Fruit fly (Drosophila melanogaster) whole organism, adult: ENCODE results near the gene CG10588.

Experiments used
- CG12768 ChIP-seq: fragments of 200-800 bp; sonication (Bioruptor generic); optimal IDR thresholded peaks from 2 replicates; lab custom pipeline; 2017; ENCODE audit warnings: missing biosample characterization, missing genetic modification characterization, mild to moderate bottlenecking, moderate library complexity, missing genetic modification reagents
- CG14711 ChIP-seq: fragments of 200-800 bp; sonication (Bioruptor generic); optimal IDR thresholded peaks from 2 replicates; lab custom pipeline; 2018; ENCODE audit warnings: missing biosample characterization, mild to moderate bottlenecking, missing genetic modification characterization, moderate library complexity
- CG1620 ChIP-seq: fragments of 200-800 bp; sonication (Bioruptor generic); optimal IDR thresholded peaks from 2 replicates; lab custom pipeline; 2016; ENCODE audit warnings: missing biosample characterization, missing genetic modification characterization
- CG5204 ChIP-seq: fragments of 200-800 bp; sonication (Bioruptor generic); optimal IDR thresholded peaks from 2 replicates; lab custom pipeline; 2016; ENCODE audit warnings: missing biosample characterization, missing genetic modification characterization
- bab1 ChIP-seq: fragments of 200-800 bp; sonication (Bioruptor generic); optimal IDR thresholded peaks from 3 replicates; lab custom pipeline; 2019; ENCODE audit warnings: missing biosample characterization, mild to moderate bottlenecking, missing genetic modification characterization, moderate library complexity
- cic ChIP-seq: fragments of 200-800 bp; sonication (Bioruptor generic); optimal IDR thresholded peaks from 2 replicates; lab custom pipeline; 2017; ENCODE audit warnings: missing biosample characterization, mild to moderate bottlenecking, missing genetic modification characterization, moderate library complexity
- cnc ChIP-seq, 2 experiments: fragments of >200 bp; optimal IDR thresholded peaks; 2 replicates each; lab custom pipeline; 2017
- kay ChIP-seq: fragments of 200-800 bp; sonication (Bioruptor generic); peaks from one replicate; lab custom pipeline; 2016; ENCODE audit warnings: missing biosample characterization, missing genetic modification characterization, borderline replicate concordance
- ovo ChIP-seq: fragments of 200-800 bp; sonication (Bioruptor generic); optimal IDR thresholded peaks from 2 replicates; lab custom pipeline; 2016; ENCODE audit warnings: missing biosample characterization, missing genetic modification characterization
- tj ChIP-seq: fragments of 200-800 bp; sonication (Bioruptor generic); optimal IDR thresholded peaks from 3 replicates; lab custom pipeline; 2017; ENCODE audit warnings: missing biosample characterization, mild to moderate bottlenecking, missing genetic modification characterization, moderate library complexity

DNA sequence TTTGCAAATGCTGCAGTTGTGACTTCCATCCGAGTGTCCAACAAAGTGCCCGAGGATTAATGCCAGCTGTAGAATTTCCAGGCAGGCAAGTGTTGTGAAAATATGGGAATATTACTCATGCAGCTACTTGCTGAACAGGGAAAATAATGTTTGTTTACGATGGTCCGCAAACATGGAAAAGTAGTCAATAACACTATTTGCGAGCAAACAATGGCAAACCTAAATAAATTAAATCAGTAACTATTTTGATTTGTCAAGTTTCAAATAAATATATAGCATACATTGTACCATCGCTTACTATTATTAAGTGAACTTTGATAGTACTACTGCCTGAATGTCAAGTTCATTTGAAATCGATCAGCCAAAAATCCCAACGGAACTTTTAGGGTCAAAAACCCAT, 41.6 kb upstream of the CG10588 start:
- TF ChIP-seq cic (GFP tag; lab: Kevin White, UChicago), result no peak
- TF ChIP-seq CG14711 (tag; lab: Kevin White, UChicago), result no peak
- no peak for TF ChIP-seq bab1 (GFP tag; lab: Kevin White, UChicago)
- no peak for TF ChIP-seq cnc (optimal IDR thresholded peaks at IDR 0.05; lab: Kevin White, UChicago)
- TF ChIP-seq ovo, result no peak
- TF ChIP-seq CG5204 (GFP tag; lab: Kevin White, UChicago), result no peak
- TF ChIP-seq tj (GFP tag; lab: Kevin White, UChicago), result no peak
- no peak for TF ChIP-seq CG1620 (GFP tag; lab: Kevin White, UChicago)
- no peak for TF ChIP-seq CG12768 (GFP tag; lab: Kevin White, UChicago)
- no peak for TF ChIP-seq kay (GFP tag; lab: Kevin White, UChicago)
